Fruit fly (Drosophila melanogaster): ENCODE results near the gene CG45263.
A peak's percentile ranks its signal among the peaks of the same experiment; 100 is the strongest.

The CG45263 gene

dm6 chr3R:8349449-8350115, 127.8 kb downstream of the CG45263 start, which contains the start of gene Atg13 (continued):
- TF ChIP-seq H2.0 (GFP tag; IDR thresholded peaks at IDR 0.05) (no peak), Dad (GFP tag; optimal IDR thresholded peaks at IDR 0.05) (no peak), CG13775 (GFP tag; optimal IDR thresholded peaks at IDR 0.05) (peak; percentile 50), unpg (GFP tag; optimal IDR thresholded peaks at IDR 0.05) (no peak), Tbp (GFP tag; optimal IDR thresholded peaks at IDR 0.05) (no peak), CG32772 (GFP tag; IDR thresholded peaks at IDR 0.05) (no peak), vfl (GFP tag; optimal IDR thresholded peaks at IDR 0.05) (no peak), ci (GFP tag; IDR thresholded peaks at IDR 0.05) (peak; percentile 39; the same call in 1 of the 3 replicates), tll (GFP tag; optimal IDR thresholded peaks at IDR 0.05) (peak in 1 of 2 experiments; percentile 93), ftz-f1 (GFP tag; optimal IDR thresholded peaks at IDR 0.05) (no peak), kni (GFP tag; optimal IDR thresholded peaks at IDR 0.05) (no peak), crol (GFP tag; IDR thresholded peaks at IDR 0.05) (no peak), Abd-B (GFP tag; optimal IDR thresholded peaks at IDR 0.05) (peak; percentile 54), CG15601 (tag; optimal IDR thresholded peaks at IDR 0.05) (no peak), CG30431 (GFP tag; optimal IDR thresholded peaks at IDR 0.05) (no peak), Bdp1 (GFP tag; optimal IDR thresholded peaks at IDR 0.05) (no peak), Pdp1 (GFP tag; optimal IDR thresholded peaks at IDR 0.05) (peak in 1 of 2 experiments; percentile 9), Eip74EF (GFP tag; optimal IDR thresholded peaks at IDR 0.05) (peak; percentile 49 to 64), bsh (GFP tag; optimal IDR thresholded peaks at IDR 0.05) (peak in 1 of 2 experiments; percentile 88), bab2 (GFP tag; optimal IDR thresholded peaks at IDR 0.05) (peak; percentile 2), hb (GFP tag; IDR thresholded peaks at IDR 0.05; ENCODE audit: partially characterized antibody) (peak; percentile 56), Dbx (GFP tag; IDR thresholded peaks at IDR 0.05) (no peak), CG12104 (GFP tag; optimal IDR thresholded peaks at IDR 0.05) (peak; percentile 11), gsb (GFP tag; IDR thresholded peaks at IDR 0.05) (no peak), CG7556 (GFP tag; optimal IDR thresholded peaks at IDR 0.05) (no peak), CG8089 (GFP tag; optimal IDR thresholded peaks at IDR 0.05) (no peak), MBD-R2 (GFP tag; IDR thresholded peaks at IDR 0.05) (peak; percentile 27; the same call in 1 of the 2 replicates), nerfin-1 (tag; optimal IDR thresholded peaks at IDR 0.05) (no peak), Hr39 (optimal IDR thresholded peaks at IDR 0.05) (no peak), CG7357 (GFP tag; IDR thresholded peaks at IDR 0.05) (peak; percentile 93), CG9797 (GFP tag; optimal IDR thresholded peaks at IDR 0.05) (peak; percentile 28), B-H2 (GFP tag; optimal IDR thresholded peaks at IDR 0.05) (peak; percentile 25), sna (GFP tag; IDR thresholded peaks at IDR 0.05; ENCODE audit: partially characterized antibody) (peak; percentile 44), p53 (GFP tag; optimal IDR thresholded peaks at IDR 0.05) (no peak), ewg (GFP tag; optimal IDR thresholded peaks at IDR 0.05) (no peak), CG9932 (GFP tag; IDR thresholded peaks at IDR 0.05) (peak; percentile 18; the same call in 1 of the 2 replicates), ken (GFP tag; IDR thresholded peaks at IDR 0.05) (no peak), Max (GFP tag; optimal IDR thresholded peaks at IDR 0.05) (no peak), corto (GFP tag; optimal IDR thresholded peaks at IDR 0.05) (no peak), Dref (GFP tag; IDR thresholded peaks at IDR 0.05) (peak; percentile 89), Lpt (GFP tag; optimal IDR thresholded peaks at IDR 0.05) (no peak), lola (GFP tag; optimal IDR thresholded peaks at IDR 0.05) (peak in 1 of 3 experiments; percentile 34), CG17912 (GFP tag; optimal IDR thresholded peaks at IDR 0.05) (no peak), CG8359 (GFP tag; optimal IDR thresholded peaks at IDR 0.05; ENCODE audit: borderline replicate concordance) (no peak), CG3065 (GFP tag; optimal IDR thresholded peaks at IDR 0.05) (peak; percentile 0), pho (GFP tag; optimal IDR thresholded peaks at IDR 0.05) (peak; percentile 27), CG15269 (tag; optimal IDR thresholded peaks at IDR 0.05) (no peak), CG10462 (GFP tag; optimal IDR thresholded peaks at IDR 0.05) (no peak), CG10267 (tag; optimal IDR thresholded peaks at IDR 0.05) (peak; percentile 36)

All from whole organism, embryonic.